Fruit fly (Drosophila melanogaster) whole organism, pupa: Measurements from ENCODE around the gene CG9263.
A peak's percentile ranks its signal among the peaks of the same experiment; 100 is the strongest.

ENCODE experiments used
- CG10348 ChIP-seq: fragments of 200-800 bp; sonication (Bioruptor generic); IDR thresholded peaks from 2 replicates; pipeline ENCODE4 v1.3.6; 2022; ENCODE audit warnings: missing biosample characterization, missing genetic modification characterization
- CG12605 ChIP-seq: fragments of 200-800 bp; sonication (Bioruptor generic); IDR thresholded peaks from 2 replicates; pipeline ENCODE4 v1.3.6; 2022; ENCODE audit warnings: missing biosample characterization, missing genetic modification characterization
- CG13204 ChIP-seq: fragments of 200-800 bp; sonication (Bioruptor generic); optimal IDR thresholded peaks from 2 replicates; lab custom pipeline; 2018; ENCODE audit warnings: missing biosample characterization, mild to moderate bottlenecking, missing genetic modification characterization, moderate library complexity
- CG14655 ChIP-seq: fragments of 200-800 bp; sonication (Bioruptor generic); optimal IDR thresholded peaks from 3 replicates; lab custom pipeline; 2017; ENCODE audit warnings: mild to moderate bottlenecking, missing biosample characterization, missing genetic modification reagents, missing genetic modification characterization
- CG15710 ChIP-seq: fragments of 200-800 bp; sonication (Bioruptor generic); optimal IDR thresholded peaks from 2 replicates; lab custom pipeline; 2018; ENCODE audit warnings: missing biosample characterization, mild to moderate bottlenecking, missing genetic modification characterization, moderate library complexity
- CG17806 ChIP-seq: fragments of 200-800 bp; sonication (Bioruptor generic); optimal IDR thresholded peaks from 2 replicates; lab custom pipeline; 2018; ENCODE audit warnings: missing biosample characterization, mild to moderate bottlenecking, missing genetic modification characterization, moderate library complexity
- CG32121 ChIP-seq: fragments of 200-800 bp; sonication (Bioruptor generic); IDR thresholded peaks from 2 replicates; pipeline ENCODE4 v1.3.6; 2022; ENCODE audit warnings: missing biosample characterization, missing genetic modification characterization
- CG34367 ChIP-seq: fragments of 200-800 bp; sonication (Bioruptor generic); optimal IDR thresholded peaks from 2 replicates; lab custom pipeline; 2018; ENCODE audit warnings: missing biosample characterization, mild to moderate bottlenecking, missing genetic modification characterization
- CG4496 ChIP-seq: fragments of 200-800 bp; sonication (Bioruptor generic); IDR thresholded peaks from 3 replicates; pipeline ENCODE4 v1.3.6; 2022; ENCODE audit warnings: missing biosample characterization, missing genetic modification characterization
- CG8159 ChIP-seq: fragments of 200-800 bp; sonication (Bioruptor generic); optimal IDR thresholded peaks from 3 replicates; lab custom pipeline; 2018; ENCODE audit warnings: missing biosample characterization, mild to moderate bottlenecking, missing genetic modification characterization, moderate library complexity
- CG8301 ChIP-seq: fragments of 200-800 bp; sonication (Bioruptor generic); optimal IDR thresholded peaks from 2 replicates; lab custom pipeline; 2018; ENCODE audit warnings: missing biosample characterization, mild to moderate bottlenecking, missing genetic modification characterization
- CG9948 ChIP-seq: fragments of 200-800 bp; sonication (Bioruptor generic); optimal IDR thresholded peaks from 2 replicates; lab custom pipeline; 2018; ENCODE audit warnings: missing biosample characterization, mild to moderate bottlenecking, missing genetic modification characterization, moderate library complexity
- D1 ChIP-seq: fragments of 200-800 bp; sonication (Bioruptor generic); optimal IDR thresholded peaks from 2 replicates; lab custom pipeline; 2018; ENCODE audit warnings: missing biosample characterization, mild to moderate bottlenecking, missing genetic modification characterization, moderate library complexity
- EcR ChIP-seq: fragments of 200-800 bp; sonication (Bioruptor generic); optimal IDR thresholded peaks from 3 replicates; lab custom pipeline; 2019; ENCODE audit warnings: missing biosample characterization, missing genetic modification characterization, mild to moderate bottlenecking, moderate library complexity, missing genetic modification reagents
- Ets98B ChIP-seq: fragments of 200-800 bp; sonication (Bioruptor generic); IDR thresholded peaks from 2 replicates; pipeline ENCODE4 v1.3.6; 2022; ENCODE audit warnings: missing biosample characterization, missing genetic modification characterization
- Pif1A ChIP-seq: fragments of 200-800 bp; sonication (Bioruptor generic); optimal IDR thresholded peaks from 3 replicates; lab custom pipeline; 2016; ENCODE audit warnings: missing biosample characterization, missing genetic modification characterization
- Pif1B ChIP-seq: fragments of 200-800 bp; sonication (Bioruptor generic); optimal IDR thresholded peaks from 3 replicates; lab custom pipeline; 2016; ENCODE audit warnings: missing biosample characterization, missing genetic modification characterization
- Snoo ChIP-seq: fragments of 200-800 bp; sonication (Bioruptor generic); optimal IDR thresholded peaks from 3 replicates; lab custom pipeline; 2017; ENCODE audit warnings: missing biosample characterization, mild to moderate bottlenecking, missing genetic modification characterization, inconsistent platforms
- fd96Ca ChIP-seq: fragments of 200-800 bp; sonication (Bioruptor generic); IDR thresholded peaks from 3 replicates; pipeline ENCODE4 v1.3.6; 2022; ENCODE audit warnings: missing biosample characterization, missing genetic modification characterization
- gl ChIP-seq: fragments of 200-800 bp; sonication (Bioruptor generic); optimal IDR thresholded peaks from 2 replicates; lab custom pipeline; 2018; ENCODE audit warnings: missing biosample characterization, mild to moderate bottlenecking, missing genetic modification characterization
- rn ChIP-seq: fragments of 200-800 bp; sonication (Bioruptor generic); IDR thresholded peaks from 2 replicates; pipeline ENCODE4 v1.3.6; 2022; ENCODE audit warnings: missing biosample characterization, missing genetic modification characterization

CG9263 gene

DNA sequence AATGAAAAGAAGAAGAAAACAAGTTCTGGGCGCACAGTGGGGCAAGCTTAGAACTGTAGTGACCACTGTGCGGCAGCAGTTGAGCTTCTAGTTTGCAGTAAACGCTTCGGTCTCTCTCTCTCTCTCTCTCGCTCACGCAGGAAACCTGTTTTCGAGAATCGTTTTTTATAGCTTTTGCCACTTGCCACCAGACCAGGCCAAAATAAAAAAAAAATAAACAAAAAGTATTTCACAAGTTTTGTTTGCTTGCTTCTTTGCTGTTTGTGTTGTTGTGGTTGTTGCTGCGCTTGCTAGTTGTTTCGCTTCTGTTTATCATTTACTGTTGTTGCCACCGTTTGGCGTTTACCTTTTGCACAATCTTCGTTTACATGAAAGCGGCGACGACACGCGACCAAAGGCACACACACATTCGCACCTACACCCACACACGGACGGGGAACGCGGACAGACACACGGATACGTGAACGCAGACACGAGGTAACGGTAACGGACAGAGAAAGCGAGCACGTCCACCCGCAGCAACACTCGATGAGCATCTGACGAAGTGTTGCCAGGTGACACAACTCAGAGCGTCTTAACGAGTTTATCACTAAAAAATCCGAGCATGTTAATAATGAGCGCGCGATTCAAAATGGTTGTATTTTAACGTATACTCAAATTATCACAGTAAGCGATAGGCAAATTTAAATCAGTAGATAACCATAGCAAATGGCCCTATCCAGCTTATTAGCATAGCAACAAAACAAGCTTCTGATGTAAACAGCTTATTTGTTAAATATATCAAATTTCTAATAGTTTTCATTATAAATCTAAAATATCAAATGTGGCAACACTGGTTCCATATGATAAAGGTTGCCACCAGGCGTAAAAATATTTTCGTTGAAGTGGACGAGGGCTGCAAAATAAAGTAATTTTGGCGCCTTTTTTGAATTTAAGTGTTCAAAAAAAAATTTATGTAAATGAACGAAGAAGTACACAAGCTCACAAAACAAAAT is 6.7 kb upstream of the CG9263 start, which contains the start of gene B4:
Gene B4, minus strand, starts transcription at position 543 of the 995 bp plus-strand sequence.
- TF ChIP-seq CG13204 (GFP tag; lab: Kevin White, UChicago), result peak; percentile 46
- peak; percentile 35 for TF ChIP-seq CG4496 (GFP tag; lab: Robert Waterston, UW)
- TF ChIP-seq D1 (tag; lab: Kevin White, UChicago), result peak; percentile 74
- peak; percentile 27 for TF ChIP-seq CG17806 (tag; lab: Kevin White, UChicago)
- peak; percentile 44 for TF ChIP-seq CG34367 (tag; lab: Kevin White, UChicago)
- TF ChIP-seq Ets98B (GFP tag; lab: Robert Waterston, UW), result peak; percentile 64; the same call in 1 of the 2 replicates
- TF ChIP-seq CG9948 (tag; lab: Kevin White, UChicago), result peak; percentile 20
- peak; percentile 43 for TF ChIP-seq CG8301 (tag; lab: Kevin White, UChicago)
- TF ChIP-seq Snoo (tag; lab: Kevin White, UChicago), result peak; percentile 16
- TF ChIP-seq Pif1A (GFP tag; lab: Kevin White, UChicago), result peak; percentile 53
- TF ChIP-seq EcR (GFP tag; lab: Kevin White, UChicago), result peak; percentile 38
- TF ChIP-seq CG32121, result peak; percentile 61
- no peak for TF ChIP-seq rn
- no peak for TF ChIP-seq CG10348 (GFP tag; lab: Robert Waterston, UW)
- TF ChIP-seq CG14655 (GFP tag; lab: Kevin White, UChicago), result peak; percentile 59
- peak; percentile 27 for TF ChIP-seq CG8159 (tag; lab: Kevin White, UChicago)
- TF ChIP-seq Pif1B, result no peak
- TF ChIP-seq CG12605 (GFP tag; lab: Robert Waterston, UW), result peak; percentile 40; the same call in 1 of the 2 replicates
- TF ChIP-seq CG15710 (tag; lab: Kevin White, UChicago), result peak; percentile 61
- TF ChIP-seq fd96Ca (GFP tag; lab: Robert Waterston, UW), result no peak; the same call in 2 of the 3 replicates
- TF ChIP-seq gl (tag; lab: Kevin White, UChicago), result peak; percentile 72

DNA sequence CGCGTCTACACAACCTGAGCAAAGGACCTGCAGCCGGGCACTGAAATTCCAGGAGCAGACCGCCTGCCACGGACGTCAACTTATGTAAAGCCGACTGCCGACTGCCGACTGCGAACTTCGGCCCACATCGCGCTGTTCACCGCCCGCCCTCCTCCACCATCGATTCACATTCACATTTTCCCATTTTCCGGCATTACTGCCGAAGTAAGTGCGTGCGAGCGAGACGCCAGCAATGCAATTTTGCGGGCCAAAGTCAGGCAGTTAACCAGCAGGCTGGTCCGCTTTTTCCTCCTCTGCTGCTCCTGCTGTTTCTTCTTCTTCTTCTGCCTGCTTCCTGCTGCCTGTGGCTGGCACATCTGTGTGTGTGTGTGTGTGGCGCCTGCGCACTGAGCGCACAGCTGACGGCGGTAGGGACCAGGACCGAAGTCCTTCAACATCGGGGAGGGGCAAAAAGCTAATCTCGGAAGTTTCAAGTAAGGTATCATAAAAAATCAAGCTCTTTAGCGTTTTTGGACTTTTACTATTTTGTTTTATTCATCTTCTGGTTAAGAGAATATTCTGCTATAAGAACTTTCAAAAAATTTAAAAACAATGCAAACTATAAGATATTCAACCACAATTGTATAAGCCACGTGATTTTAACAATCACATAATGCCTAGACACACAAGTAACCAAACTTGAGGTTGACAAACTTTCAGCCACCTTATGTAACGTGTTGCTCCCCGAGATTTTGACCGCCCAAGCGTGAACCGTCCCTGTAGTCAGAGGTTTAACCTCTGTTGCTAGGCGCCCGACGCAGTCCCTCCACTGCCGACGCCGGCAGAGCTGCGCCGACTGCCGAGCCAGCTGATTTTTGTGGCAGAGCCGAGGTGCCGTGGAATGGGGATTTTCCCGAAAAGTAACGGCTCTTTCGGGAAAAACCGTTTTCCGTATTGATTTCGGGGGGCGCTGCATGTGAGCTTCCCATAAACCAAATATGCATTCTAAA is 5.7 kb upstream of the CG9263 start:
- TF ChIP-seq gl (tag; lab: Kevin White, UChicago) (no peak), CG9948 (tag; lab: Kevin White, UChicago) (peak; percentile 78), Pif1B (peak; percentile 59), CG32121 (no peak), CG8159 (tag; lab: Kevin White, UChicago) (peak; percentile 82), CG17806 (tag; lab: Kevin White, UChicago) (peak; percentile 63), EcR (GFP tag; lab: Kevin White, UChicago) (no peak), Snoo (tag; lab: Kevin White, UChicago) (peak; percentile 70), CG14655 (GFP tag; lab: Kevin White, UChicago) (peak; percentile 85), CG8301 (tag; lab: Kevin White, UChicago) (peak; percentile 68), CG34367 (tag; lab: Kevin White, UChicago) (peak; percentile 65), fd96Ca (GFP tag; lab: Robert Waterston, UW) (peak; percentile 5; the same call in 1 of the 3 replicates), Pif1A (GFP tag; lab: Kevin White, UChicago) (peak; percentile 79), D1 (tag; lab: Kevin White, UChicago) (no peak), CG15710 (tag; lab: Kevin White, UChicago) (peak; percentile 80), rn (0 out of 2 replicates have a peak, but pooled peaks have one; percentile 4), CG4496 (GFP tag; lab: Robert Waterston, UW) (peak; percentile 59), CG13204 (GFP tag; lab: Kevin White, UChicago) (peak; percentile 91)
- TF ChIP-seq, all 21 proteins: peak for 14

DNA sequence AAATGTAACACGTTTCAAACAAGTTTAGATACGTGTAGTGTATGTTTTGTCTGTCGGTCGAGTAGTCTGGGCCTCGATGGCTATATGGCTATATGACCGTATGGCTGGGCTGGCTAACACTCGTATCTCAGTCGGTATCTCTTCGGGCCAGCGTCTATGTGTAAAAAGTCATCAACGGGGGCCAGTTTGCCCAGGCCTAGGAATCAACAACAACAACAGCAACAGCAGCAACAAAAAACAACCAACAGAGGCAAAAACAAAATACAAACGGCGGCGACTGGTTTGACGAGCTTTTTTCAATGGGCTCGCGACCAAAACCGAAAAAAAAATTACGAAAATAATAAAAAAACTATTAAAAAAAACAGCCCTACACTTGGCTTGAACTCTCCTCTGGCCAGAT is 3.3 kb upstream of the CG9263 start:
- TF ChIP-seq CG14655 (GFP tag; lab: Kevin White, UChicago) (peak; percentile 56), EcR (GFP tag; lab: Kevin White, UChicago) (peak; percentile 66), CG8301 (tag; lab: Kevin White, UChicago) (peak; percentile 34), Snoo (tag; lab: Kevin White, UChicago) (no peak), rn (peak; percentile 3; the same call in 1 of the 2 replicates), Ets98B (GFP tag; lab: Robert Waterston, UW) (peak; percentile 79), gl (tag; lab: Kevin White, UChicago) (peak; percentile 95), CG9948 (tag; lab: Kevin White, UChicago) (peak; percentile 67), CG4496 (GFP tag; lab: Robert Waterston, UW) (peak; percentile 82), CG10348 (GFP tag; lab: Robert Waterston, UW) (no peak), CG8159 (tag; lab: Kevin White, UChicago) (peak; percentile 79), fd96Ca (GFP tag; lab: Robert Waterston, UW) (peak; percentile 59; the same call in 2 of the 3 replicates), Pif1A (GFP tag; lab: Kevin White, UChicago) (peak; percentile 59), CG17806 (tag; lab: Kevin White, UChicago) (peak; percentile 74), CG12605 (GFP tag; lab: Robert Waterston, UW) (peak; percentile 89), Pif1B (peak; percentile 65), CG13204 (GFP tag; lab: Kevin White, UChicago) (peak; percentile 96), CG34367 (tag; lab: Kevin White, UChicago) (peak; percentile 85), CG15710 (tag; lab: Kevin White, UChicago) (peak; percentile 88), D1 (tag; lab: Kevin White, UChicago) (peak; percentile 52), CG32121 (peak; percentile 67; the same call in 1 of the 2 replicates)
- TF ChIP-seq, all 21 proteins: peak for 19
